Worm (Caenorhabditis elegans) whole organism, mixed stage, embryonic: ENCODE measurements around the gene glt-4.

ENCODE experiments used
- ces-1 ChIP-seq: fragments of 150-350 bp; optimal IDR thresholded peaks from 2 replicates; lab custom pipeline; 2014; ENCODE audit warnings: missing biosample characterization, missing genetic modification reagents, missing genetic modification characterization
- mep-1 ChIP-seq: fragments of 150-350 bp; optimal IDR thresholded peaks from 2 replicates; lab custom pipeline; 2017; ENCODE audit warnings: missing biosample characterization, missing genetic modification reagents, missing genetic modification characterization, inconsistent platforms
- nhr-28 ChIP-seq: fragments of 150-350 bp; optimal IDR thresholded peaks from 2 replicates; lab custom pipeline; 2014; ENCODE audit warnings: missing biosample characterization, missing genetic modification characterization

DNA sequence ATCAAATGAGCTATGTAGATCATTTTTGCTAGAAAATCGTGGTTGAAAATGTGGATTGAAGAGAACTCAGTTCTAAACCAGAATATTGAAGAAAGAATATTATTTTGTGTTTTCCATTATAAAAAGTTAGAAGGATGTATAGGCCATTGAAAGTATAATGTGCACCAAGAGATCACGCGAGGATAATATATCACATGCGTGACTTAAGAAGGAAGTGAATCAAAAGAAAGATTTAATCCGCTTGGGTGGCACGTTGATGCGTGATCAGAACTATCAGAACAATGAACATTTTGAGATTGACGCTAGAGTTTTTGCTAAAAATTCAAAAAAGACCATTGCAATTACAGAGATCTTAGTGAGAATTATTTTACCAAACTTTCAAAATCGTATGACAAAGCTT lies 32.6 kb downstream of the glt-4 start:
- no peak for TF ChIP-seq nhr-28 (tag; lab: Kevin White, UChicago)
- no peak for TF ChIP-seq ces-1
- no peak for TF ChIP-seq mep-1
